Fruit fly (Drosophila melanogaster): ENCODE data around the gene Or85f.
A peak's percentile ranks its signal among the peaks of the same experiment; 100 is the strongest.

Gene Or85f

dm6 chr3R:9353276-9353652, 44.7 kb upstream of the Or85f start (continued):
- TF ChIP-seq CG10274 (GFP tag; optimal IDR thresholded peaks at IDR 0.05) (peak; percentile 54), CG7987 (GFP tag; optimal IDR thresholded peaks at IDR 0.05) (peak; percentile 42), fd64A (GFP tag; optimal IDR thresholded peaks at IDR 0.05) (no peak), Trl (optimal IDR thresholded peaks at IDR 0.05) (peak in 1 of 2 experiments; percentile 12), Trl (GFP tag; optimal IDR thresholded peaks at IDR 0.05) (no peak), gfzf (GFP tag; optimal IDR thresholded peaks at IDR 0.05) (no peak), HLH4C (GFP tag; IDR thresholded peaks at IDR 0.05; ENCODE audit: partially characterized antibody) (no peak), CG17186 (GFP tag; optimal IDR thresholded peaks at IDR 0.05) (no peak), psq (GFP tag; optimal IDR thresholded peaks at IDR 0.05) (peak; percentile 59), gsb-n (tag; optimal IDR thresholded peaks at IDR 0.05) (peak; percentile 89), chm (GFP tag; IDR thresholded peaks at IDR 0.05) (no peak), knrl (GFP tag; IDR thresholded peaks at IDR 0.05; ENCODE audit: partially characterized antibody) (no peak), bcd (GFP tag; optimal IDR thresholded peaks at IDR 0.05) (peak; percentile 85), CG8924 (tag; optimal IDR thresholded peaks at IDR 0.05) (peak; percentile 94), Ets97D (GFP tag; optimal IDR thresholded peaks at IDR 0.05) (no peak), CG4730 (GFP tag; IDR thresholded peaks at IDR 0.05) (no peak), schlank (tag; optimal IDR thresholded peaks at IDR 0.05) (peak; percentile 44), CG6654 (GFP tag; optimal IDR thresholded peaks at IDR 0.05) (peak; percentile 63), CG2875 (GFP tag; optimal IDR thresholded peaks at IDR 0.05) (peak; percentile 77), tio (GFP tag; optimal IDR thresholded peaks at IDR 0.05) (peak; percentile 85), CG3163 (GFP tag; optimal IDR thresholded peaks at IDR 0.05) (no peak), HmgZ (tag; optimal IDR thresholded peaks at IDR 0.05) (peak; percentile 27), CG14441 (GFP tag; IDR thresholded peaks at IDR 0.05) (no peak), CG30403 (GFP tag; optimal IDR thresholded peaks at IDR 0.05) (peak; percentile 92), CG4854 (GFP tag; optimal IDR thresholded peaks at IDR 0.05) (peak; percentile 50), maf-S (GFP tag; optimal IDR thresholded peaks at IDR 0.05) (peak; percentile 13), Kr (GFP tag; optimal IDR thresholded peaks at IDR 0.05) (no peak), mam (GFP tag; optimal IDR thresholded peaks at IDR 0.05) (peak; percentile 38), Max (GFP tag; optimal IDR thresholded peaks at IDR 0.05) (peak; percentile 78), CG9797 (GFP tag; optimal IDR thresholded peaks at IDR 0.05) (no peak), CG31388 (GFP tag; optimal IDR thresholded peaks at IDR 0.05) (peak; percentile 44), CG13123 (GFP tag; optimal IDR thresholded peaks at IDR 0.05) (peak; percentile 58), Adf1 (GFP tag; IDR thresholded peaks at IDR 0.05) (no peak), bsh (GFP tag; optimal IDR thresholded peaks at IDR 0.05) (peak; percentile 69 to 91), CG17328 (GFP tag; IDR thresholded peaks at IDR 0.05) (no peak), CG4707 (GFP tag; optimal IDR thresholded peaks at IDR 0.05) (peak; percentile 52), crp (GFP tag; optimal IDR thresholded peaks at IDR 0.05) (peak in 1 of 2 experiments; percentile 28), MESR4 (GFP tag; optimal IDR thresholded peaks at IDR 0.05) (no peak), CG9437 (GFP tag; optimal IDR thresholded peaks at IDR 0.05) (peak; percentile 87), esg (GFP tag; conservative IDR thresholded peaks at IDR 0.05) (no peak), CG3995 (GFP tag; optimal IDR thresholded peaks at IDR 0.05) (peak; percentile 39), Rx (GFP tag; IDR thresholded peaks at IDR 0.05) (no peak), BtbVII (GFP tag; optimal IDR thresholded peaks at IDR 0.05) (peak; percentile 89), CG14667 (GFP tag; IDR thresholded peaks at IDR 0.05) (no peak), usp (GFP tag; optimal IDR thresholded peaks at IDR 0.05) (no peak), CG3838 (GFP tag; optimal IDR thresholded peaks at IDR 0.05) (peak; percentile 49), CG13775 (GFP tag; optimal IDR thresholded peaks at IDR 0.05) (peak; percentile 83), tx (GFP tag; optimal IDR thresholded peaks at IDR 0.05) (peak; percentile 22), gcm (GFP tag; optimal IDR thresholded peaks at IDR 0.05) (peak; percentile 89), ranshi (GFP tag; IDR thresholded peaks at IDR 0.05) (no peak), CG1647 (GFP tag; optimal IDR thresholded peaks at IDR 0.05) (peak; percentile 46), nerfin-1 (tag; optimal IDR thresholded peaks at IDR 0.05) (peak; percentile 55)
